Worm (Caenorhabditis elegans) whole organism, mixed stage, embryonic: ENCODE measurements around the gene C23G10.2.

ENCODE experiments used
- M03D4.4 ChIP-seq: sonication (generic microtip); optimal IDR thresholded peaks from 2 replicates; lab custom pipeline; 2017; ENCODE audit warnings: mild to moderate bottlenecking, missing genetic modification characterization, missing compliant biosample characterization
- bed-3 ChIP-seq: fragments of 200-800 bp; sonication (Bioruptor generic); optimal IDR thresholded peaks from 3 replicates; lab custom pipeline; 2018; ENCODE audit warnings: mild to moderate bottlenecking, missing genetic modification characterization, moderate library complexity, missing compliant biosample characterization
- ceh-39 ChIP-seq: fragments of 150-350 bp; optimal IDR thresholded peaks from 2 replicates; lab custom pipeline; 2014; ENCODE audit warnings: missing biosample characterization, missing genetic modification characterization
- ceh-43 ChIP-seq: fragments of 200-800 bp; sonication (Bioruptor generic); optimal IDR thresholded peaks from 2 replicates; lab custom pipeline; 2018; ENCODE audit warnings: mild to moderate bottlenecking, missing genetic modification characterization, moderate library complexity, missing compliant biosample characterization
- ceh-83 ChIP-seq: fragments of 200-800 bp; sonication (Bioruptor generic); optimal IDR thresholded peaks from 2 replicates; lab custom pipeline; 2018; ENCODE audit warnings: mild to moderate bottlenecking, missing genetic modification characterization, missing compliant biosample characterization
- ces-1 ChIP-seq: fragments of 150-350 bp; optimal IDR thresholded peaks from 2 replicates; lab custom pipeline; 2014; ENCODE audit warnings: missing biosample characterization, missing genetic modification reagents, missing genetic modification characterization
- cnd-1 ChIP-seq: fragments of 200-800 bp; sonication (Bioruptor generic); optimal IDR thresholded peaks from 2 replicates; lab custom pipeline; 2018; ENCODE audit warnings: mild to moderate bottlenecking, missing genetic modification characterization, missing compliant biosample characterization
- drap-1 ChIP-seq: fragments of 200-800 bp; sonication (Bioruptor generic); optimal IDR thresholded peaks from 3 replicates; lab custom pipeline; 2018; ENCODE audit warnings: mild to moderate bottlenecking, missing genetic modification characterization, missing compliant biosample characterization
- elt-1 ChIP-seq: sonication (generic microtip); optimal IDR thresholded peaks from 2 replicates; lab custom pipeline; 2017; ENCODE audit warnings: missing genetic modification characterization, mild to moderate bottlenecking, missing compliant biosample characterization, antibody characterized with exemption, moderate library complexity, borderline replicate concordance; ENCODE audit not compliant: insufficient read depth
- elt-3 ChIP-seq: fragments of 150-350 bp; optimal IDR thresholded peaks from 2 replicates; lab custom pipeline; 2014; ENCODE audit warnings: missing biosample characterization, missing genetic modification characterization
- flh-1 ChIP-seq: fragments of 200-800 bp; sonication (Bioruptor generic); optimal IDR thresholded peaks from 2 replicates; lab custom pipeline; 2018; ENCODE audit warnings: mild to moderate bottlenecking, missing genetic modification characterization, moderate library complexity, missing compliant biosample characterization
- ham-2 ChIP-seq: fragments of 200-800 bp; sonication (Bioruptor generic); optimal IDR thresholded peaks from 2 replicates; lab custom pipeline; 2018; ENCODE audit warnings: mild to moderate bottlenecking, missing genetic modification characterization, missing compliant biosample characterization
- hlh-1 ChIP-seq: fragments of 150-350 bp; optimal IDR thresholded peaks from 2 replicates; lab custom pipeline; 2014; ENCODE audit warnings: missing biosample characterization, missing genetic modification reagents, missing genetic modification characterization
- mab-5 ChIP-seq: fragments of 150-350 bp; optimal IDR thresholded peaks from 2 replicates; lab custom pipeline; 2014; ENCODE audit warnings: missing biosample characterization, missing genetic modification characterization
- mep-1 ChIP-seq: fragments of 150-350 bp; optimal IDR thresholded peaks from 2 replicates; lab custom pipeline; 2017; ENCODE audit warnings: missing biosample characterization, missing genetic modification reagents, missing genetic modification characterization, inconsistent platforms
- mls-2 ChIP-seq: sonication (generic microtip); optimal IDR thresholded peaks from 2 replicates; lab custom pipeline; 2016; ENCODE audit warnings: mild to moderate bottlenecking, missing genetic modification characterization, moderate library complexity, missing compliant biosample characterization
- nhr-12 ChIP-seq: fragments of 150-350 bp; optimal IDR thresholded peaks from 2 replicates; lab custom pipeline; 2014; ENCODE audit warnings: missing biosample characterization, missing genetic modification characterization
- nhr-2 ChIP-seq: fragments of 150-350 bp; optimal IDR thresholded peaks from 2 replicates; lab custom pipeline; 2014; ENCODE audit warnings: missing biosample characterization, missing genetic modification characterization
- nhr-237 ChIP-seq: fragments of 150-350 bp; optimal IDR thresholded peaks from 2 replicates; lab custom pipeline; 2014; ENCODE audit warnings: missing biosample characterization, missing genetic modification characterization
- nhr-28 ChIP-seq: fragments of 150-350 bp; optimal IDR thresholded peaks from 2 replicates; lab custom pipeline; 2014; ENCODE audit warnings: missing biosample characterization, missing genetic modification characterization
- nhr-76 ChIP-seq: sonication (generic microtip); optimal IDR thresholded peaks from 2 replicates; lab custom pipeline; 2017; ENCODE audit warnings: missing biosample characterization, missing genetic modification characterization
- pha-4 ChIP-seq: fragments of 150-350 bp; optimal IDR thresholded peaks from 2 replicates; lab custom pipeline; 2018; ENCODE audit warnings: missing biosample characterization, missing genetic modification reagents, missing genetic modification characterization
- sem-2 ChIP-seq: fragments of 200-800 bp; sonication (Bioruptor generic); optimal IDR thresholded peaks from 2 replicates; lab custom pipeline; 2018; ENCODE audit warnings: mild to moderate bottlenecking, missing genetic modification characterization, missing compliant biosample characterization
- snpc-4 ChIP-seq: fragments of 150-350 bp; optimal IDR thresholded peaks from 2 replicates; lab custom pipeline; 2014; ENCODE audit warnings: missing biosample characterization, missing genetic modification characterization
- sptf-1 ChIP-seq: sonication (generic microtip); optimal IDR thresholded peaks from 2 replicates; lab custom pipeline; 2017; ENCODE audit warnings: mild to moderate bottlenecking, missing genetic modification characterization, moderate library complexity, missing compliant biosample characterization
- tbx-8 ChIP-seq: fragments of 200-800 bp; sonication (Bioruptor generic); optimal IDR thresholded peaks from 2 replicates; lab custom pipeline; 2018; ENCODE audit warnings: mild to moderate bottlenecking, missing genetic modification characterization, moderate library complexity, missing compliant biosample characterization
- unc-120 ChIP-seq: sonication (generic microtip); optimal IDR thresholded peaks from 2 replicates; lab custom pipeline; 2017; ENCODE audit warnings: missing genetic modification characterization, missing compliant biosample characterization; ENCODE audit not compliant: poor library complexity, severe bottlenecking
- unc-39 ChIP-seq: fragments of 150-350 bp; optimal IDR thresholded peaks from 2 replicates; lab custom pipeline; 2014; ENCODE audit warnings: missing biosample characterization, missing genetic modification characterization
- unc-62 ChIP-seq: fragments of 150-350 bp; optimal IDR thresholded peaks from 2 replicates; lab custom pipeline; 2014; ENCODE audit warnings: missing biosample characterization, missing genetic modification reagents, missing genetic modification characterization
- zip-8 ChIP-seq: fragments of 150-350 bp; optimal IDR thresholded peaks from 2 replicates; lab custom pipeline; 2014; ENCODE audit warnings: missing biosample characterization, missing genetic modification characterization
- ztf-11 ChIP-seq: fragments of 150-350 bp; optimal IDR thresholded peaks from 2 replicates; lab custom pipeline; 2014; ENCODE audit warnings: missing biosample characterization, missing genetic modification characterization

Gene C23G10.2

ce11 chrIII:6221403-6221802, 13.5 kb downstream of the C23G10.2 start:
- no peak for TF ChIP-seq mep-1 (tag; lab: Kevin White, UChicago)
- no peak for TF ChIP-seq nhr-28
- no peak for TF ChIP-seq ham-2 (GFP tag; lab: Kevin White, UChicago)
- no peak for TF ChIP-seq elt-3
- no peak for TF ChIP-seq bed-3
- TF ChIP-seq nhr-2 (tag; lab: Kevin White, UChicago) = no peak
- no peak for TF ChIP-seq snpc-4 (tag; lab: Kevin White, UChicago)
- TF ChIP-seq unc-39 (tag; lab: Kevin White, UChicago) = no peak
- TF ChIP-seq unc-120 (tag; lab: Kevin White, UChicago) = no peak
- TF ChIP-seq M03D4.4 (tag; lab: Kevin White, UChicago) = no peak
- TF ChIP-seq mab-5 (tag; lab: Kevin White, UChicago) = no peak
- TF ChIP-seq ceh-83 (GFP tag; lab: Kevin White, UChicago) = no peak
- no peak for TF ChIP-seq cnd-1
- no peak for TF ChIP-seq pha-4 (tag; lab: Kevin White, UChicago)
- no peak for TF ChIP-seq ceh-43
- TF ChIP-seq sem-2 (GFP tag; lab: Kevin White, UChicago) = no peak
- no peak for TF ChIP-seq sptf-1 (tag; lab: Kevin White, UChicago)
- TF ChIP-seq nhr-76 = no peak
- no peak for TF ChIP-seq ztf-11 (tag; lab: Kevin White, UChicago)

ce11 chrIII:6230870-6231269, 23.0 kb downstream of the C23G10.2 start, which contains the start of gene esyt-2:
Gene esyt-2 (minus strand): TSS chrIII:6230970.
- TF ChIP-seq nhr-12 (tag; lab: Kevin White, UChicago) = no peak

ce11 chrIII:6231880-6232279, 24.0 kb downstream of the C23G10.2 start:
- TF ChIP-seq elt-3 (peak; percentile 60), hlh-1 (tag; lab: Kevin White, UChicago) (no peak), mls-2 (tag; lab: Kevin White, UChicago) (no peak), flh-1 (GFP tag; lab: Kevin White, UChicago) (no peak)

ce11 chrIII:6236649-6237048, 28.8 kb downstream of the C23G10.2 start, which contains the start of gene T12A2.21:
Gene T12A2.21 (minus strand): TSS chrIII:6236749.
- TF ChIP-seq elt-1 (no peak), ceh-43 (no peak), nhr-237 (tag; lab: Kevin White, UChicago) (no peak), nhr-28 (no peak), unc-62 (GFP tag; lab: Kevin White, UChicago) (no peak), hlh-1 (tag; lab: Kevin White, UChicago) (no peak), tbx-8 (GFP tag; lab: Kevin White, UChicago) (no peak), drap-1 (GFP tag; lab: Kevin White, UChicago) (no peak), mab-5 (tag; lab: Kevin White, UChicago) (no peak), zip-8 (tag; lab: Kevin White, UChicago) (no peak), sptf-1 (tag; lab: Kevin White, UChicago) (no peak), cnd-1 (no peak)

ce11 chrIII:6240528-6240927, 32.7 kb downstream of the C23G10.2 start, which contains the start of gene T12A2.3:
Gene T12A2.3 (plus strand): TSS chrIII:6240828.
- no peak for TF ChIP-seq ceh-39 (tag; lab: Kevin White, UChicago)
- no peak for TF ChIP-seq mab-5 (tag; lab: Kevin White, UChicago)
- TF ChIP-seq nhr-2 (tag; lab: Kevin White, UChicago) = no peak
- TF ChIP-seq mls-2 (tag; lab: Kevin White, UChicago) = no peak
- no peak for TF ChIP-seq drap-1 (GFP tag; lab: Kevin White, UChicago)
- TF ChIP-seq cnd-1 = no peak
- no peak for TF ChIP-seq hlh-1 (tag; lab: Kevin White, UChicago)
- no peak for TF ChIP-seq ham-2 (GFP tag; lab: Kevin White, UChicago)

- TF ChIP-seq ces-1 (GFP tag; lab: Kevin White, UChicago) = no peak
Measured at ce11 chrIII:6245728-6246127, 37.9 kb downstream of the C23G10.2 start, which contains the start of gene bcas-2. Gene bcas-2 (minus strand): TSS chrIII:6245828.
